Fruit fly (Drosophila melanogaster) S2 (cell line): Measurements from ENCODE around the gene Saf6.

Experiments
- CG8478 ChIP-seq: fragments of >200 bp; optimal IDR thresholded peaks from 2 replicates; lab custom pipeline; 2018
- CTCF ChIP-seq, 2 experiments: fragments of >200 bp; optimal IDR thresholded peaks; 2 replicates each; lab custom pipeline; 2018

The Saf6 gene

DNA sequence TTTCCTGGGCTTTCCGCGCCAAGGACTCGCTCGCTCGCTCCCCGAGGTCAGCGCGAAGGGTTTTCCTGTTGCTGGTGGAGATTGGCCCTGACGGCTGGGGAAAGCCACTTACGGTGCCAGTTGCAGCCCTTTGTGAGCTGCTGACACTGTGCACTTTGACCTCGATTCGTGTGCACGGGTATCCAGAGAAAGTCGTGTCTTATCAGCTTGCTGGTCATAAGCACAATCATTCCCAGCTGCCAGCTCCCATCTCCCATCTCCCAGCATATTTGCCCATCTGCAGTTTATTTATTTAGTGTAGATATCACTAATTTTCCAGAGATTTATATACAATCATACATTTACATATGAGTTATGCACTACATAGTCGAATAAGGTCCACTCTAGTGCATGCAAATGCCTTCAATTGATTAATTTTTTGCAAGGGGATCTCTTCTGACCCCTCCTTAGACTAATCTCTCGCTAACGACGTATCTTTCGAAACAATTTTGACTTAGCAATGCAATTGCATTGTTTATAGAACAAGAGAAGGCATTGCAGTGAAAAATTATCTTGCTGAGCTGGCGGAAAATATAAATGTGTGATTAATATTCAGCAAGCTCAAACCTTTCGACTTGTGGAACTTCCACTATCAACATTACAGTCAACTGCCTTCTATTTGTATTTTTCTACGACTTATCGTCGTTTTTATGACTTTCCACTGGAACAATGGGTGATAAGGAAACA is 6.4 kb upstream of the Saf6 start:
- TF ChIP-seq CG8478 (lab: Kevin White, UChicago): no peak
- TF ChIP-seq CTCF (optimal IDR thresholded peaks at IDR 0.05; lab: Kevin White, UChicago): no peak

dm6 chr2L:821242-821985 is 5.7 kb upstream of the Saf6 start, which contains the start of gene CG3662:
Gene CG3662, plus strand, starts transcription at chr2L:821289.
- TF ChIP-seq CTCF (optimal IDR thresholded peaks at IDR 0.05; lab: Kevin White, UChicago) (peak; percentile 36 to 56), CG8478 (lab: Kevin White, UChicago) (no peak)

DNA sequence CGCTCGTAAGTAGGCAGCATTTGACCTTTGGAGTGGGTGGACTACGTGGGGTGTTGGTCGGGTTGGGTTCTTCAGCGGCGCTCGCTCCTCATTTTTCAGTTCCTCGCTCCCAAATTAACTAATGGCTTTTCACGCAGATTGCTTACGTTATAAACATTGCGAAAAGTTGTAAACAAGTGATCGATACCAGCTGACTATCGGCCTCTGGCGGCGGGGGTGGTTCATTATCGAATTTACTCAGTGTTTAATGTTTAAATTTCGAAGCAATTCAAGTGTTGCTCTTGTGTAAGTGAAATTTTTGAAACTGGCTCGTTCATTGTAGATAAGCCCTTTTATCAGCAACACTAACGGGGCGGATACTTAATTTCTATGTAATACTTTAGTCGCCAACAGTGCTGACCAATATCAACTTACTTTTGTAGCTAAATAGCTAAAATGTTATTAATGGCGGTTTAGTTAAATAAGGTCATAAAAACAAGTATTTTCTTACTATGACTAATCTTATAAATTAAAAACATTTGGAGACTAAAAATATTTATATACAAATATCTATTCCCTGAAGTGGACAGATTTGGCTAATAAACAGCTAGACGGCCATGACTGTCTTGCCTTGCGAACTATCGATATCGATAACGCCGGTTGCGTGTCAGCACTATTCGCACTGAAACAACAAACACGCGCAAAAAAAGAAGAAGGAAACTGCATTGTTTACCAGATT is 3.7 kb upstream of the Saf6 start, which contains the start of the genes PGAP2 and Clp:
TSS of gene PGAP2 (minus strand) at position 194 of the 718 bp plus-strand sequence.
TSS of gene Clp (plus strand) at position 650 of the 718 bp plus-strand sequence.
- peak in 1 of 2 experiments; percentile 35 for TF ChIP-seq CTCF (optimal IDR thresholded peaks at IDR 0.05; lab: Kevin White, UChicago)
- TF ChIP-seq CG8478 (lab: Kevin White, UChicago): no peak

DNA sequence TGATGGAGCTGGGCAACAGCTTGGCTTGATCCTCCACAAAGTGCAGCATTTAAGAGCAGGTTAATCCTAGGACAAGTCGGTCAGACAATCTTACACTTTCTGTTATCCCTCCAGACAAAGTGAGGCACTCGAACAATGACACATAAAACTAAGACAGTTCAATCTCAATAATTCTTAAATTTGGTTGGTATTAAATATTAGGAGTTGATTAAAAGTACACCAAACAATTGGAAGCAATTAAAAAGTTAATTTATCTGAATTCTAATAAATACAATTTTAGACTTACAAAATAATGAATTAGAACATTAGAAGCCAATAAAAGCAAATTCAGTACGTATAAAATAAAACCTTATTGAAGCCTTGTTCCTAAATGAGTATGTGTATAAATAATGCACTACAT is 2.1 kb upstream of the Saf6 start, which contains the start of gene CG15880:
TSS of gene CG15880 (minus strand) at position 101 of the 400 bp plus-strand sequence.
- TF ChIP-seq CG8478 (lab: Kevin White, UChicago) (no peak), CTCF (optimal IDR thresholded peaks at IDR 0.05; lab: Kevin White, UChicago) (no peak)

DNA sequence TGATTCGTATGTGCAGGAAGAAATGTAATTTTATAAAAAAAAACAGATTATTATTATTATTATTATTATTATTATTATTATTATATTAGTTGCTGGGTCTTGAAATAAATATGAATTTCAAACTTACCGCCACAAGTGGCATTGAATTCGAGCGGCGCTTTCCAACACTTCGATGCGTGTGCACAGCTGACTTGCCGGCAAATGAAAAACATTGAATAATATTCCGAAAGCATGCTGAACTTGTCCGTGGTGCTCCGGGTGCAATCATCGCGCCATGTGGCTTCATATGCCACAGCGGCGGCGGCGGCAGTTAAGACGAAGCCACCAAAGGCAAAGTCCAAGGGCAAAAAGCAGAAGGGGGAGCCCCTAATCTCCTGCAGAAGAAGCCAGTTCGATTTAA is 4.3 kb downstream of the Saf6 start, which contains the start of gene Dbp21E2:
TSS of gene Dbp21E2 (plus strand) at position 180 of the 400 bp plus-strand sequence.
- TF ChIP-seq CG8478 (lab: Kevin White, UChicago) (no peak), CTCF (optimal IDR thresholded peaks at IDR 0.05; lab: Kevin White, UChicago) (no peak)

dm6 chr2L:810277-810676 is 5.5 kb downstream of the Saf6 start, which contains the start of gene Nnf1b:
Gene Nnf1b, plus strand, starts transcription at chr2L:810577.
- TF ChIP-seq CG8478 (lab: Kevin White, UChicago) (no peak), CTCF (optimal IDR thresholded peaks at IDR 0.05; lab: Kevin White, UChicago) (no peak)

DNA sequence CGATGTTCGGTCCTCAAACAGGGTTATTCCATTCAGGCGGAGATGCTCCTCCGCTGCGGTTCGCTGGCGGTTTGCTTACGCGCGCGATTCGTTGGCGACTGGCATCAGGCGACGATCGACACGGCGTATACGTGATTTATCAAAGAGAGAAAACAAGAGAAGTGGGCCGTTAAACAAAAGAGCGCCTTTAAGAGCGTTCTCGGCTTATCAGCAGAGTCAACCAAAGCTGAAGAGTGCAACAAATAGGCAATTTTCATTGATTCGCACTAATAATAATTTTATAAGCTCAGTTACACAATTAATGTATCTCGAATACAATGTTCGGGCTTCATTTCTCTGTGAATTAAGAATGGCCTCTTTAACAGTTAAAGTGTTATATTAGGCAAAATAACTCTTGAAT is 25.1 kb downstream of the Saf6 start, which contains the start of gene Pkg21D:
TSS of gene Pkg21D (minus strand) at position 101 of the 400 bp plus-strand sequence.
- no peak for TF ChIP-seq CG8478 (lab: Kevin White, UChicago)

DNA sequence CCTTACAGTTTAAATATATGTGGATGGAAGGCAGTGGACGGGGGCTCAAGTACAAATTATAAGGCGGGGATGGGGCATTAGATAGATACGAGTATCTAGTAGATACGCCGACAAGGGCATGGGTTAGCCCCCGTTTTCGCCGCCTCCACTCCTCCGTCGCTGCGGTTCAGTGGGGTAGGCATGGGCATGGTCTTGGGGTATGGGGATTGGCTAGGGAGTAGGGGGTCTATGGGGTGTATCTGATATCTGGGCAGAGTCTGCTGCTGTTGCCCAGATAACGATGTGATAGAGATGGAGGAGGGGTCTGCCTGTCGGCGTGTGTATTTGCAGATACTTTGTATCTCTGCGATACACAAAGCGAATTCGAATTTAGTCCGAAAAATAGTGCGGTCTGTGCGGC is 25.8 kb downstream of the Saf6 start:
- no peak for TF ChIP-seq CG8478 (lab: Kevin White, UChicago)
- TF ChIP-seq CTCF (optimal IDR thresholded peaks at IDR 0.05; lab: Kevin White, UChicago): no peak

dm6 chr2L:784036-784435 is 31.7 kb downstream of the Saf6 start, which contains the start of gene CG3544:
Gene CG3544, plus strand, starts transcription at chr2L:784336.
- no peak for TF ChIP-seq CG8478 (lab: Kevin White, UChicago)
- no peak for TF ChIP-seq CTCF (optimal IDR thresholded peaks at IDR 0.05; lab: Kevin White, UChicago)

DNA sequence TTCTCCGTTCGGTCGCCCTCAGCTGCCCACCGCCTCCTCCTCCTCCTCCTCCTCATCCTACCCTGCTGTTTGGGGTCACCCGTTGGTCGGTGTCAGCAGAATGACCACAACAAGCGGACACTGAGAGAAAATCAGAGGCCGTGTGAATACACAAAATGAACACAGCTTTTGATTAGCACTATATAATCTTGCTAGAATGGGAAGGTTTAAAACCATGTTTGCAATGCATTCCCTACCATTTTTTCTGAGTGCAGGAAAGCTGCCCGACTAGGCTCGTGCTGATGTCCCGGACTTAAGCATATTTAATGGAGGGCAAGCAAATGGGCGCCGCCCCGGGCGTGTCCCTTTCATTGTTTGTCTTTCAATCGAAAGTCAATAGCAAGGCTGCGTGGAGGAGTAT is 34.9 kb downstream of the Saf6 start:
- TF ChIP-seq CG8478 (lab: Kevin White, UChicago): no peak
- TF ChIP-seq CTCF (optimal IDR thresholded peaks at IDR 0.05; lab: Kevin White, UChicago): no peak

dm6 chr2L:780182-780581 is 35.6 kb downstream of the Saf6 start, which contains the start of gene Gr21a:
Gene Gr21a, plus strand, starts transcription at chr2L:780482.
- TF ChIP-seq CTCF (optimal IDR thresholded peaks at IDR 0.05; lab: Kevin White, UChicago) (no peak), CG8478 (lab: Kevin White, UChicago) (no peak)

dm6 chr2L:779123-779584 is 36.6 kb downstream of the Saf6 start, which contains the start of gene CG13947:
Gene CG13947, plus strand, starts transcription at chr2L:779173.
- no peak for TF ChIP-seq CTCF (optimal IDR thresholded peaks at IDR 0.05; lab: Kevin White, UChicago)
- no peak for TF ChIP-seq CG8478 (lab: Kevin White, UChicago)

DNA sequence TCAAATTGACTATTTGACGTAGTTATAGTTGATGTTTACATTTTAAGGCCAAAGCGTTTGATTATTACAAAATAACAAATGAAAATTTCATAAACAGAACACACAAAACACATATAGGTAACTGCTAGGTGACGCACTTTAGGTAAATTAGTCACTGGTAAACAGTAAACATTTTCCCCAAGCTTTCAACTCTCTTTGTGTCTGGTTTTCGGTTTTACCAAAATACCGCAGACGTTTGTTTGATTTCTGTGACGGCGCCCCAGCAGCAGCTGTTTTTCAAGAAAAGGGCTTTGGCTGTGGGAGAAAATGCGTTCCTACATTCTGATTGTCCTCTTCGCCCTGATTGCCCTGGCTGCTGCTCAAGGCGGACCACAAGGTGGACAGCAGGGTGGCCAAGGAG is 39.5 kb downstream of the Saf6 start, which contains the start of gene CG13946:
TSS of gene CG13946 (plus strand) at position 301 of the 400 bp plus-strand sequence.
- TF ChIP-seq CTCF (optimal IDR thresholded peaks at IDR 0.05; lab: Kevin White, UChicago) (no peak), CG8478 (lab: Kevin White, UChicago) (no peak)

- TF ChIP-seq CTCF (optimal IDR thresholded peaks at IDR 0.05; lab: Kevin White, UChicago) (no peak), CG8478 (lab: Kevin White, UChicago) (no peak)
Observed at dm6 chr2L:773247-773646, 42.5 kb downstream of the Saf6 start, which contains the start of gene CG12506. Gene CG12506, plus strand, starts transcription at chr2L:773547.
